Worm (Caenorhabditis elegans): ENCODE measurements around the gene Y25C1A.8.

The Y25C1A.8 gene

DNA sequence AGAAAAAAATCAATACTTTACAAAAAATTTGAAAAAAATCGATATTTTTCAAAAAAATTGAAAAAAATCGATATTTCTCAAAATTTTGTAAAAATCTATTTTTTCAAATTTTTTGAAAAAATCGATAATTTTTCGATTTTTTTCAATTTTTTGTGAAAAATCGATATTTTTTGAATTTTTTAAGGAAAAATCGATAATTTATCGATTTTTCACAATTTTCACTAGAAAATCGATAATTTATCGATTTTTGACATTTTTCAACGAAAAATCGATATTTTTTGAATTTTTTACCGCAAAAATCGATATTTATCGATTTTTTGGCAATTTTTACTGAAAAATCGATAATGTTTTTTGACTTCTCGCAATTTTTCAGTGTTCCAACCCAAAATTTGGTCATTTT is 13.4 kb downstream of the Y25C1A.8 start:
- TF ChIP-seq him-1 (tag; optimal IDR thresholded peaks at IDR 0.05) (no peak), W03F9.2 (tag; optimal IDR thresholded peaks at IDR 0.05) (no peak), dao-5 (tag; optimal IDR thresholded peaks at IDR 0.05) (no peak)

ce11 chrII:3062876-3063275 is 13.9 kb downstream of the Y25C1A.8 start:
- TF ChIP-seq W03F9.2 (tag; optimal IDR thresholded peaks at IDR 0.05) (no peak), dao-5 (tag; optimal IDR thresholded peaks at IDR 0.05) (no peak), him-1 (tag; optimal IDR thresholded peaks at IDR 0.05) (no peak)

ce11 chrII:3062222-3062621 is 14.5 kb downstream of the Y25C1A.8 start:
- TF ChIP-seq dao-5 (tag; optimal IDR thresholded peaks at IDR 0.05): peak; percentile 28
- no peak for TF ChIP-seq W03F9.2 (tag; optimal IDR thresholded peaks at IDR 0.05)
- no peak for TF ChIP-seq him-1 (tag; optimal IDR thresholded peaks at IDR 0.05)

DNA sequence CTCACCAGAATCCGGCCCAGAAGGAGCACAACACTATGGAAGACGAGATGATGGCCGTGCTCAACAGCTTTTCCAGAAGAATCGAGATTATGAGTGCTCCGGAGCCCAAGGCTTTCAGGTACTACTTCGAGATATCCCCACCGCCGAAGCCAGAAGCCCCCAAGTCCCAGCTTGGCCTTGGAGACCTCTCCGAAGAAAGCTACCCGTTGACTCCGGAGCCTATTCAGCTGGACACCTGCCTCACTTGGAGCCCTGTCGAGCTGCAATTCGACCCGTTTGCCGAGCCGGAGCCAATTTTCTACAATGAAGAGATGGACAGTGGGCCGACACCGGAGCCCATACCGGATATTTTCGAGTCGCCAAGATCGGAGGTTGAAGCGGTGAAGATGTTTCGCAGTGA is 15.2 kb downstream of the Y25C1A.8 start:
- TF ChIP-seq dao-5 (tag; optimal IDR thresholded peaks at IDR 0.05): no peak
- no peak for TF ChIP-seq W03F9.2 (tag; optimal IDR thresholded peaks at IDR 0.05)
- no peak for TF ChIP-seq him-1 (tag; optimal IDR thresholded peaks at IDR 0.05)

- no peak for TF ChIP-seq W03F9.2 (tag; optimal IDR thresholded peaks at IDR 0.05)
- no peak for TF ChIP-seq dao-5 (tag; optimal IDR thresholded peaks at IDR 0.05)
- TF ChIP-seq him-1 (tag; optimal IDR thresholded peaks at IDR 0.05): no peak
These were observed 16.0 kb downstream of the Y25C1A.8 start, which contains the start of gene Y25C1A.6 for ce11 chrII:3060782-3061181. Gene Y25C1A.6 (plus strand): TSS chrII:3061082.

ce11 chrII:3056266-3056872 is 20.4 kb downstream of the Y25C1A.8 start, which contains the start of gene lin-8:
Gene lin-8 (plus strand): TSS chrII:3056822.
- no peak for TF ChIP-seq W03F9.2 (tag; optimal IDR thresholded peaks at IDR 0.05)
- no peak for TF ChIP-seq dao-5 (tag; optimal IDR thresholded peaks at IDR 0.05)
- no peak for TF ChIP-seq him-1 (tag; optimal IDR thresholded peaks at IDR 0.05)

- TF ChIP-seq him-1 (tag; optimal IDR thresholded peaks at IDR 0.05): no peak
- no peak for TF ChIP-seq dao-5 (tag; optimal IDR thresholded peaks at IDR 0.05)
- no peak for TF ChIP-seq W03F9.2 (tag; optimal IDR thresholded peaks at IDR 0.05)
These were observed 21.2 kb downstream of the Y25C1A.8 start for ce11 chrII:3055531-3055930.

DNA sequence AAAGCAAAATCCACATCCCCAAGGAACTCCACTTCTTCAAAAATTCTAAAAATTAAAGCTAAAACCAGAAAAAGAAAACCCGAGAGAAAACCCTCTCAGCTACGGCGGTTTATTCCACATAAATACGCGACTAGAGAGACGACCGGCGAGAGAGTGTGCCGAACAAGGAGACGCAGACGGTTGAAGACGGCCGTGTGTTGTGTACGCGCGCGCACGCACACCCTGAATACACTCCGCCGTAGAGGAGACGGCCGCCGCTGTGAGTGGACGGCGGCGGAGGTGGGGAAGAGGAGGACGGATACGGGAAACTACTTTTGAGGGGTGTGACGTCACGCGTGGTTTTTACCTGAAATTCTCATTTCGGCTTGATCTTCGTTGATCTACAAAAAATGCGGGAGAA is 22.1 kb downstream of the Y25C1A.8 start:
- TF ChIP-seq dao-5 (tag; optimal IDR thresholded peaks at IDR 0.05) (no peak), W03F9.2 (tag; optimal IDR thresholded peaks at IDR 0.05) (no peak), him-1 (tag; optimal IDR thresholded peaks at IDR 0.05) (no peak)

ce11 chrII:3054221-3054620 is 22.5 kb downstream of the Y25C1A.8 start, which contains the start of gene lido-13:
Gene lido-13 (minus strand): TSS chrII:3054321.
- no peak for TF ChIP-seq dao-5 (tag; optimal IDR thresholded peaks at IDR 0.05)
- no peak for TF ChIP-seq him-1 (tag; optimal IDR thresholded peaks at IDR 0.05)
- no peak for TF ChIP-seq W03F9.2 (tag; optimal IDR thresholded peaks at IDR 0.05)

ce11 chrII:3053689-3054088 is 23.1 kb downstream of the Y25C1A.8 start:
- TF ChIP-seq W03F9.2 (tag; optimal IDR thresholded peaks at IDR 0.05) (no peak), dao-5 (tag; optimal IDR thresholded peaks at IDR 0.05) (no peak), him-1 (tag; optimal IDR thresholded peaks at IDR 0.05) (no peak)

- no peak for TF ChIP-seq dao-5 (tag; optimal IDR thresholded peaks at IDR 0.05)
- no peak for TF ChIP-seq W03F9.2 (tag; optimal IDR thresholded peaks at IDR 0.05)
- no peak for TF ChIP-seq him-1 (tag; optimal IDR thresholded peaks at IDR 0.05)
These were observed 23.9 kb downstream of the Y25C1A.8 start for ce11 chrII:3052843-3053242.

DNA sequence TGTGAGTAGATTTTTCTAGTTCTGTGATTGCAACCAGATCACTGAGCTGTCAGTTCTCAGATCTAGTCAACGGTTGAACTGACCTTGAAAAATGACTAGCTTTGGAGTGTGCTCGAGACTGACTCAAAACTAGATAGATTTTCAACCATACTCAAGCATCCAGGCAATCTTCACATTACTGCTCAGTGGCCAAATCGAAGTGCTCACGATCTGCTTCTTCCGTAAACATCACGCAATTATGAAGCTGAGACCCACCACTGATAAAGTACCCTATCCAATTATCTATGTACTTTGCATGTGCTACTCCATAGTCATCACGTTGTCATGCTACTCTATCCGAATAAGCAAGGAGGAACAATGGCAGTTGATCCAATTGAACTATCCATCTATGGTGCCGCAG is 25.4 kb downstream of the Y25C1A.8 start:
- TF ChIP-seq W03F9.2 (tag; optimal IDR thresholded peaks at IDR 0.05) (no peak), him-1 (tag; optimal IDR thresholded peaks at IDR 0.05) (no peak), dao-5 (tag; optimal IDR thresholded peaks at IDR 0.05) (no peak)

- TF ChIP-seq dao-5 (tag; optimal IDR thresholded peaks at IDR 0.05) (no peak), him-1 (tag; optimal IDR thresholded peaks at IDR 0.05) (no peak), W03F9.2 (tag; optimal IDR thresholded peaks at IDR 0.05) (no peak)
These were observed 26.1 kb downstream of the Y25C1A.8 start, which contains the start of gene sri-31 for ce11 chrII:3050703-3051102. Gene sri-31 (plus strand): TSS chrII:3051003.

DNA sequence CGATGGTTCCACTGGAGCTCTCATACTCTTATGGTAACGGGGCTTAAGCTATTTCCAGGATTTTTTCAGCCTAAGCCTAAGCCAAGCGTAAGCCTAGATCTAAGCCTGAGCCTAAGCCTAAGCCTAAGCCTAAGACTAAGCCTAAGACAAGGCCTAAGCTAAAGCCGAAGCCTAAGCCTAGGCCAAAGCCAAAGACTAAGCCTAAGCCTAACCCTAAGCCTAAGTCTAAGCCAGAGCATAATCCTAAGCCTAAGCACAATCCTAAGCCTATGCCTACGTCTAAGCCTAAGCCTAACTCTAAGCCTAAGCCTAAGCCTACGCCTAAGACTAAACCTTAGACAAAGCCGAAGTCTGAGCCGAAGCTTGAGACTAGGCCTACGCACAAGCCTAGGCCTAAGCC is 27.8 kb downstream of the Y25C1A.8 start:
- TF ChIP-seq him-1 (tag; optimal IDR thresholded peaks at IDR 0.05) (no peak), dao-5 (tag; optimal IDR thresholded peaks at IDR 0.05) (no peak), W03F9.2 (tag; optimal IDR thresholded peaks at IDR 0.05) (no peak)

- TF ChIP-seq dao-5 (tag; optimal IDR thresholded peaks at IDR 0.05): no peak
- no peak for TF ChIP-seq W03F9.2 (tag; optimal IDR thresholded peaks at IDR 0.05)
- no peak for TF ChIP-seq him-1 (tag; optimal IDR thresholded peaks at IDR 0.05)
These were observed 28.4 kb downstream of the Y25C1A.8 start, which contains the start of gene sri-28 for ce11 chrII:3048378-3048777. Gene sri-28 (plus strand): TSS chrII:3048678.
